Fruit fly (Drosophila melanogaster) whole organism, adult: ENCODE measurements around the gene Tep4.

Experiments used
- CG12768 ChIP-seq: fragments of 200-800 bp; sonication (Bioruptor generic); optimal IDR thresholded peaks from 2 replicates; lab custom pipeline; 2017; ENCODE audit warnings: missing biosample characterization, missing genetic modification characterization, mild to moderate bottlenecking, moderate library complexity, missing genetic modification reagents
- CG1620 ChIP-seq: fragments of 200-800 bp; sonication (Bioruptor generic); optimal IDR thresholded peaks from 2 replicates; lab custom pipeline; 2016; ENCODE audit warnings: missing biosample characterization, missing genetic modification characterization
- pad ChIP-seq: fragments of 200-800 bp; sonication (Bioruptor generic); optimal IDR thresholded peaks from 3 replicates; lab custom pipeline; 2017; ENCODE audit warnings: missing biosample characterization, missing genetic modification characterization, mild to moderate bottlenecking, moderate library complexity, missing genetic modification reagents

DNA sequence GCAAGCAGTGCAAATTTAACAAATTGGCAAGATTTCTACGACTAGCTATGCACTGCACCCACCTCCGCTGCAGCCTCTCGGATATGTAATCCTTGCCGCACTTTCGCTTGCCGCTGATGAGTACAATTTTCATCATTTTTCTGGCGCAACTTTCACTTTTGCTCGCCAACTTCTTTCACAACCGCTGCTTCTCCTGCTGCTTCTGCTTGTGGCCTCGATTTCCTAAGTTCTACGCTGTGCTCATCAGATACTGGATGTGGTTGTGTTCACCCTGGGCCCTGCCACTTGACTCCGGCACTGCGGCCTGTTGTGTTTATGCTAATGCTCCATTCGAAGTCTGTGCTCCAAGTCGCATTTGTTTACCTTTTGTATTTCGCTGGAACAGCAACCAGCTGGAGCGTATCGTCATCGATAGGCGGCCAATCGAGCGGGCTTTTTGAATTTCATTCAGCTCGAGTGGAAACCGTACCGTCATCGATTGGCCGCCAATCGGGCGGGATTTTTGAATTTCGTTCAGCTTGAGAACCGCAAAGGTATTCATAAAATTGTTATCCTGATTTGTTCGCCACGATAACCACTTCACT is 31.8 kb downstream of the Tep4 start, which contains the start of gene Pmvk:
- TF ChIP-seq CG12768 (GFP tag; lab: Kevin White, UChicago) (no peak), CG1620 (GFP tag; lab: Kevin White, UChicago) (no peak), pad (GFP tag; lab: Kevin White, UChicago) (no peak)
